Worm (Caenorhabditis elegans) whole organism, L1 larva: ENCODE results near the gene ZC443.3.

Experiments
- aha-1 ChIP-seq: fragments of 150-350 bp; optimal IDR thresholded peaks from 2 replicates; lab custom pipeline; 2014; ENCODE audit warnings: missing biosample characterization, missing genetic modification characterization
- ces-1 ChIP-seq: fragments of 150-350 bp; optimal IDR thresholded peaks from 2 replicates; lab custom pipeline; 2014; ENCODE audit warnings: missing biosample characterization, missing genetic modification reagents, missing genetic modification characterization
- egl-13 ChIP-seq: sonication (generic microtip); optimal IDR thresholded peaks from 2 replicates; lab custom pipeline; 2016; ENCODE audit warnings: missing genotype, missing genetic modification reagents, missing genetic modification characterization, missing compliant biosample characterization
- nhr-11 ChIP-seq: fragments of 150-350 bp; optimal IDR thresholded peaks from 2 replicates; lab custom pipeline; 2014; ENCODE audit warnings: missing biosample characterization, missing genetic modification characterization
- nhr-76 ChIP-seq: sonication (generic microtip); optimal IDR thresholded peaks from 2 replicates; lab custom pipeline; 2017; ENCODE audit warnings: missing biosample characterization, missing genetic modification characterization
- pag-3 ChIP-seq: sonication (generic microtip); optimal IDR thresholded peaks from 2 replicates; lab custom pipeline; 2017; ENCODE audit warnings: missing genetic modification characterization, mild to moderate bottlenecking, missing compliant biosample characterization, antibody characterized with exemption, borderline replicate concordance; ENCODE audit not compliant: insufficient read depth
- unc-30 ChIP-seq: sonication (generic microtip); optimal IDR thresholded peaks from 2 replicates; lab custom pipeline; 2017; ENCODE audit warnings: missing biosample characterization, missing genetic modification characterization

DNA sequence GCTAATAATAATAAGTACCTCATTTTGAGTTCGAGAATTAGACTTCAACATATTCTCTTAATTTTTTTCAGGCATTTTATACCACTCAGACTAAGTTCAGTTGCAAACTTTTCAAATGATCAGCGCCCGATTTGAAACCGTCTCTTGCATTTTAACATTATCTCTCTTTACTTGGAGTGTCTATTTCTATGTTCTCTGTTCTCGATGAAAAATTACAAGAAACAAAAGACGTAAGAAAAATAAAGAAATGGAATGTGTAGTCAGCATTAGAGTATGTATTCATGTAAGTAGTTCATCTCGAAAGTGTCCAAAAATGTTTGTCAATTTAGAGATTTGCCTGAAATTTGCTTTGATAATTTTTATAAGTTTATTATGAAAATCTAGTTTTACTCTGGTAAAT, 13.8 kb downstream of the ZC443.3 start, which contains the start of gene ugt-3:
- TF ChIP-seq pag-3 (no peak), nhr-11 (no peak), ces-1 (no peak), egl-13 (tag; lab: Kevin White, UChicago) (no peak), unc-30 (tag; lab: Kevin White, UChicago) (no peak), aha-1 (tag; lab: Kevin White, UChicago) (no peak), nhr-76 (tag; lab: Kevin White, UChicago) (no peak)
